Fruit fly (Drosophila melanogaster): ENCODE results near the gene ScsbetaG.

The ScsbetaG gene

dm6 chr3L:5579762-5580161 is 16.3 kb upstream of the ScsbetaG start:
- peak; percentile 18 for TF ChIP-seq noc (tag; optimal IDR thresholded peaks at IDR 0.05)

DNA sequence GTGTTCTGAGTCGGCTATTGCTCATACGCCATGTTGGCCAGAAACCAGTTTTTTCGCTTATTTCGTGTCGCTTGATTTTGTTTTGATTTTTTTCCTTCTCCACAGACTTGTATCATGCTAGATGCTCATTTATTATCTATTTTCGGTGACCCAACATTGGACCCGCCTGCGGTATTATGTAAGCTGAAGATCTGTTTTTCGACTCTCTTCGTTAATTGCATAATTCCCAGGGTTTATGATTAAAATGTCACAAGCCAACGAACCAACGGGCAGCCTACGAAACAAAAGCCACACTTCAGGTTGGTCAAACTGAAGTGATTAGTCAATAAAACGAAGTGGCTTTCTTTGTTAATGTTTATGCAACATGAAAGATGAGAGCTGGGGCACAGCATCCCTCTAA is 15.1 kb upstream of the ScsbetaG start:
- TF ChIP-seq noc (tag; optimal IDR thresholded peaks at IDR 0.05): no peak

DNA sequence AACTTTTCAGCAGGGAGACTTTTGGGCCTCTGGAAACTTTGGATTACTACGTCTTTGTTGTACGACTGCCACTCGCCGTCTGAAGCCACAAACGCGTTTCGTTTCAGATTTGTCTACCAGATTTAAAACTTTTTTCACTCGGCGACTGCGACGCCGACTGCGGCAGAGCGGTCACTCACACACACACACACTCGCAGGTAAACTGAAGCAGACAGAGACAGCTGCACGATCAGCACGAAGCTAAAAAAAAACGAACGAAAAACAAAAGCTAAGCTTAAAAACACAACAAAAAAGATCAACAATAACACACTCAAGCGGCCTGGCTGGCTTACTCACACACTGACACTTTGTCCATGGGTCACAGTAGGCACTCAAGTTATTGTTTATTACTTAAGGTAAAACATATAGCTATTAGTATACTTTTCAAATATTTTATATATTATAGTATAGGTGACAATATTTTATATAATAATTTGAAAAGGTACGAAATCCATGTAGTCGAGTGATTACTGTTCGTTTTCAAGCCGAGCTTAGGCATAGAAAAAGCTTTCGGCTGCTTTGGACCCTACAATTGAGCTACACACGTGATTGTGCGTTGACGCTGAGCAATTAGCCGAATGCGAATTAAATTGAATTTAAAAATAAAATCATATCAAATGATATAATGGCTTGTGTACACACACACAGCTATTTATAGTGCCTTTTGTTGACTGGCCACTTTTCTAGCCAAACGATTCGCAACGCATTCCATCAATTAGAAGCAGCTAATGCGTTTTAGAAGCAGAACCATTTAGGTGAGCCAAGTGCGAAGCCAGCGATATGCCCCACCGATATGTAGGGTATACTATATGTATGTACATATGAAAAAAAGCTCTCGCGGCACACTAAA is 14.0 kb upstream of the ScsbetaG start, which contains the start of gene Msr-110:
Msr-110 (minus strand) TSS at position 99 of the 889 bp plus-strand sequence.
- TF ChIP-seq noc (tag; optimal IDR thresholded peaks at IDR 0.05): peak; percentile 92

- TF ChIP-seq noc (tag; optimal IDR thresholded peaks at IDR 0.05): no peak
These were observed 13.1 kb upstream of the ScsbetaG start for dm6 chr3L:5576543-5576942.

DNA sequence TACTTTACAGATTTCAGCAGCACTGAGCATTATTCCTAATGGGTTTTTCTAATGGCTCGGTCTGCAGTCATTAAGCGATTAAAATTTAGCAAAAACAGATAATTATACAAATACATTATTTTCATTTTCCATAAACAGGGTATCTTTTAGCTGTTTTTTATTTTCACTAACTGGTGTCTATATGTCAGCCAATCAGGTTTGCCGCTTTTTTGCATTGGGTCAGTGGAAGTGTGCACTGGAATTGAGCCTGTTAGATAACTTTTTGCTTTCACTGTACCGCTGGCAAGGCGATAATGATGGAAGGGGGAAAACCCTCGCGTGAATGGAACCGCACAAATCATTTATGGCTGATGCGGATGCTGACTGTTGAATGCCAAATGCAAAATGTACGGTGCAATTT is 12.0 kb upstream of the ScsbetaG start:
- no peak for TF ChIP-seq noc (tag; optimal IDR thresholded peaks at IDR 0.05)

- no peak for TF ChIP-seq noc (tag; optimal IDR thresholded peaks at IDR 0.05)
These were observed 7.6 kb upstream of the ScsbetaG start for dm6 chr3L:5571051-5571450.

DNA sequence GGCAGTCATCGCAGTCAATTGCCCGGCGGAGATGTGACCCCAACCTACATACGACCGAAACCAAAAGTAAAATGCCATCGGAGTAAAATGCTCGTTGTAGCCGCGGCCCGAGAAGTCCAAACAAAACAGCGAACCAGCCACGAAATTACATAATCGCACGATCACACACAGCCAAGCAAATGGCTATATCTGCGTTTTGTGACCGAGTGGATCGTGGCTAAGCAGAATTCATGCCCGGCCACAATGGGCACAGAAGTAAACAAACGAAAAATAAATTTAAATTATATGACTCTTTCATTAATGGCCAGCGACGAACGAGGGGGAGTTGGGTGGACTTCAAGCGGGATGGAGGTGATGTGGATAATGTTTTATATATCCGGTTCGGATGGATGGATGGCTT is 6.2 kb upstream of the ScsbetaG start:
- TF ChIP-seq noc (tag; optimal IDR thresholded peaks at IDR 0.05): no peak

- TF ChIP-seq noc (tag; optimal IDR thresholded peaks at IDR 0.05): no peak
These were observed 4.9 kb upstream of the ScsbetaG start for dm6 chr3L:5568361-5568760.

DNA sequence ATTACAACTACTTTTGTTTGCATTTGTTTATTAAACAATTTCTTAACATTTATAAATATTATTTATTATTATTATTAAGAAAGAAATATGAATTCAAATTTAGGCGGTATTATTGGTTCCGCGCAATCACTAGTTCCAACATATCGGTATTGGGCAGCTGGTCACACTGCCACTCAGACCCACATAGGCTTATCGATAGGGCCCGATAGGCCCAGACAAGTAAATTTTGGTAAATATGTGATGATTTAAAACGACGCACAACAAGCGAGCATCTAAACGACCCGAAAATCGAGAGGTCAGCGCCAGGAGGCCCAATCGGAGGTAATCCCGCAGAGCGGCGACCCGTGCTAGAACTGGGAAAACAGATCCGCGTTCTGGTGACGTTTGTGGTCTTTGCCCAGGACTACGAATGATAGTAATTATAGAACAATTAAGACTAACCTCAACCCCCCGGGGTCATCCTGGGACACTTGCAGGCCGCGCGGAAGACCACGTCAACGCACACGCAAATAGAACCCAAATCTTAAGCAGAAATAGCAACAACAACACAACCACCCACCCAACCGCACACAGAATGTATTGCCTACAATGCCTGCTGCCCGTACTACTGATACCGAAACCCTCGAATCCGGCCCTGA is 1.7 kb upstream of the ScsbetaG start, which contains the start of gene bc10:
bc10 (plus strand) TSS at position 181 of the 638 bp plus-strand sequence.
- no peak for TF ChIP-seq noc (tag; optimal IDR thresholded peaks at IDR 0.05)

DNA sequence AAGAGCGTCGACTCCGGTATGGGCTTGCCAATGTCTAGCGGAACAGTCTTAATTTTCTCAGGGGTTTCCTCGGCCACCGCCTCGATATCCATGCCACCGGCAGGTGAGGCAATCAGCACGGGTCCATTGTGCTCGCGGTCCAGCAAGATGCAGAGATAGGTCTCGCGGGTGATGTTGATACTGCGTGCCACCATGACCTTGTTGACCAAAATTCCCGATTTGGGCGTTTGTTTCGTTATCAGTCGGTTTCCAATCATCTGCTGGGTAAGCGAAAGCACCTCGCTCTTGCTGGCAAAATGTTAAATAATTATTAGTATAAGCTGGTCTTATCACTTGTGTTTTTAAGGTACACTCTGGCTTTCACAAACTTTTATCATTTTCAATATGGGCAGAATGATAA is 907 bp downstream of the ScsbetaG start:
- TF ChIP-seq noc (tag; optimal IDR thresholded peaks at IDR 0.05): no peak

- no peak for TF ChIP-seq noc (tag; optimal IDR thresholded peaks at IDR 0.05)
These were observed 2.1 kb downstream of the ScsbetaG start, which contains the start of gene sinu for dm6 chr3L:5561341-5561740. Gene sinu (minus strand): TSS chr3L:5561598.

DNA sequence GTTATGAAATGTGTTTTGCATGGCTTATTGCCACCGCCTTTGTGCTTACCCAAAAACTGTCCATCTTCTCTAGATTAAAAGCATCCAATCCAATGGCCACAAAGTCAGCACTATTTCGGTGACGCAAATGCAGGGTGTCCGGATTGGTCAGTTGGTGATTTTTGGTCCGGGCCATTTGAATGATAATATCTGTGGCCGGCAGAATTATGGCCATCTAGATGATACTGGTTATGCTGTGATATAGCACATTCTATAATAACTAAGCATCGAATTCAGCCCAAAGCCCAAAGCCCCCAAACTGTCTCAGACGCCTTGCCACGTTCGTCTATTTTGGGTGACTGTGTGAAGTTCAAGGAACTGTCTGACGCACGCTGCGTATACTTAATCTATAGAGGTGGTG is 7.3 kb downstream of the ScsbetaG start:
- no peak for TF ChIP-seq noc (tag; optimal IDR thresholded peaks at IDR 0.05)

dm6 chr3L:5554377-5554776 is 9.1 kb downstream of the ScsbetaG start:
- TF ChIP-seq noc (tag; optimal IDR thresholded peaks at IDR 0.05): peak; percentile 65

- TF ChIP-seq noc (tag; optimal IDR thresholded peaks at IDR 0.05): no peak
These were observed 9.8 kb downstream of the ScsbetaG start for dm6 chr3L:5553717-5554116.

DNA sequence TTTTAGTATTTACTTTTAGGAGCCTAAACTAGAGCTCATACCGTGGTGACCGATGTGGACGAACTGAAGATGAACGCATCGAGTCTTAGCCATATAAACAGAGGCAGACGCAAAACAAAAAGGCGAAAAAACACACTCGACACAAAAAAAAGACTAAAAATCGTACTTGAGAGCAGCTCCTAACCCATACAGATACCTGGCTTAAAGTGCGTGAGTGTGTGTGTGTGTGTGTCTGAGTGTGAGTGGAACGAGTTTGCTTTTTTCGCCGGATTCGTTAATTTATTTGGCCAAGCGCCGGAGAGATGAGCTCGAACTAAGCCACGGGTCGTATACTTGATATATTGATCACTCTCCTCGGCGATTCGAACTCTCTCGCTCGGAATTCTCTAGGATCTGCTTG is 12.4 kb downstream of the ScsbetaG start, which contains the start of gene frm:
frm (minus strand) TSS at position 73 of the 400 bp plus-strand sequence.
- no peak for TF ChIP-seq noc (tag; optimal IDR thresholded peaks at IDR 0.05)

DNA sequence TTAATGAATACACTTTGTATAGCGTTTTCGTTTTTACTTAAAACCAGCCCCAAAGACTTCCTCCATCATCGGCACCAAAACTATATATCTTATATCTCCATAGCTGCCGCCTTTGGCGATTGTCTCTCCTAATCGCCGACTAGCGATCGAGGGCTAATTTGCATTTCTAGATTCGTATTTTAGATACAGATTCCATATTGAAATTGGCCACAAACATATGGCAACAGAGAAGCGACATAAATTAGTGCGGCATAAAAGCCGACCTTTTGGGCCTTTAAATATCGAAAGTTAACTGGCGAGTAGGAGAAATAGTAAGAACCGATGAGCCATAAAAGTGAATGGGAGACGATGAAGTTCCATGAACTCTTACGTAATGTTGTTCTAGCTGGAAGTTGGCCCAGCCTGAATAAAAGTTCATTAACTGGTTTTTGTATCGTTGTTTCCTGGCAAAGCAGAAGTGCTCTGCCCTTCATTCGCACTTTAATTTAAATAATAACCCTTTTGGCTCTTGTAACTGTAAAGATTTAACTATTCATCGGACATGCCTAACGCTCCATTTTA is 14.9 kb downstream of the ScsbetaG start:
- no peak for TF ChIP-seq noc (tag; optimal IDR thresholded peaks at IDR 0.05)
